Fruit fly (Drosophila melanogaster) whole organism, embryonic: Measurements from ENCODE around the gene Sgsh.

Experiments
- Asciz ChIP-seq: fragments of 200-800 bp; sonication (Bioruptor generic); optimal IDR thresholded peaks from 2 replicates; lab custom pipeline; 2017; ENCODE audit warnings: missing biosample characterization, mild to moderate bottlenecking, missing genetic modification characterization, missing genetic modification reagents
- Atf3 ChIP-seq: fragments of 200-800 bp; sonication (Bioruptor generic); optimal IDR thresholded peaks from 3 replicates; lab custom pipeline; 2016; ENCODE audit warnings: missing biosample characterization, missing genetic modification characterization
- B-H1 ChIP-seq: fragments of 200-800 bp; sonication (Bioruptor generic); IDR thresholded peaks from 3 replicates; pipeline ENCODE4 v1.3.6; 2022; ENCODE audit warnings: missing biosample characterization, missing genetic modification characterization
- BtbVII ChIP-seq: fragments of 200-800 bp; sonication (Bioruptor generic); optimal IDR thresholded peaks from 3 replicates; lab custom pipeline; 2017; ENCODE audit warnings: missing biosample characterization, mild to moderate bottlenecking, missing genetic modification characterization
- CG10321 ChIP-seq: fragments of 200-800 bp; sonication (Bioruptor generic); IDR thresholded peaks from 2 replicates; pipeline ENCODE4 v1.3.6; 2022; ENCODE audit warnings: missing biosample characterization, missing genetic modification characterization
- CG11504 ChIP-seq: fragments of 200-800 bp; sonication (Bioruptor generic); optimal IDR thresholded peaks from 3 replicates; lab custom pipeline; 2019; ENCODE audit warnings: missing biosample characterization, mild to moderate bottlenecking, missing genetic modification characterization, moderate library complexity
- CG13123 ChIP-seq: fragments of 200-800 bp; sonication (Bioruptor generic); optimal IDR thresholded peaks from 2 replicates; lab custom pipeline; 2016; ENCODE audit warnings: missing biosample characterization, missing genetic modification characterization
- CG13296 ChIP-seq: fragments of 200-800 bp; sonication (Bioruptor generic); optimal IDR thresholded peaks from 3 replicates; lab custom pipeline; 2018; ENCODE audit warnings: missing biosample characterization, mild to moderate bottlenecking, missing genetic modification characterization
- CG15514 ChIP-seq: fragments of 200-800 bp; sonication (Bioruptor generic); optimal IDR thresholded peaks from 3 replicates; lab custom pipeline; 2017; ENCODE audit warnings: missing biosample characterization, missing genetic modification characterization, mild to moderate bottlenecking, moderate library complexity, missing genetic modification reagents
- CG1792 ChIP-seq: fragments of 200-800 bp; sonication (Bioruptor generic); optimal IDR thresholded peaks from 2 replicates; lab custom pipeline; 2016; ENCODE audit warnings: missing biosample characterization, missing genetic modification characterization
- CG2678 ChIP-seq: fragments of 200-800 bp; sonication (Bioruptor generic); optimal IDR thresholded peaks from 3 replicates; lab custom pipeline; 2019; ENCODE audit warnings: missing biosample characterization, mild to moderate bottlenecking, missing genetic modification characterization, moderate library complexity
- CG3281 ChIP-seq: fragments of 200-800 bp; sonication (Bioruptor generic); optimal IDR thresholded peaks from 3 replicates; lab custom pipeline; 2017; ENCODE audit warnings: missing biosample characterization, mild to moderate bottlenecking, missing genetic modification characterization
- CG33557 ChIP-seq: fragments of 200-800 bp; sonication (Bioruptor generic); optimal IDR thresholded peaks from 2 replicates; lab custom pipeline; 2019; ENCODE audit warnings: missing biosample characterization, mild to moderate bottlenecking, missing genetic modification characterization, moderate library complexity
- CG4360 ChIP-seq: fragments of 200-800 bp; sonication (Bioruptor generic); IDR thresholded peaks from 2 replicates; pipeline ENCODE4 v1.3.6; 2022; ENCODE audit warnings: missing biosample characterization, missing genetic modification characterization
- CG4854 ChIP-seq: fragments of 200-800 bp; sonication (Bioruptor generic); optimal IDR thresholded peaks from 2 replicates; lab custom pipeline; 2016; ENCODE audit warnings: missing biosample characterization, missing genetic modification characterization, inconsistent platforms
- CG6254 ChIP-seq: fragments of 200-800 bp; sonication (Bioruptor generic); optimal IDR thresholded peaks from 3 replicates; lab custom pipeline; 2017; ENCODE audit warnings: mild to moderate bottlenecking, missing biosample characterization, missing genetic modification reagents, missing genetic modification characterization
- CG6272 ChIP-seq: fragments of 200-800 bp; sonication (Bioruptor generic); IDR thresholded peaks from 2 replicates; pipeline ENCODE4 v1.3.6; 2022; ENCODE audit warnings: missing biosample characterization, missing genetic modification characterization
- CG7928 ChIP-seq: fragments of 200-800 bp; sonication (Bioruptor generic); optimal IDR thresholded peaks from 2 replicates; lab custom pipeline; 2017; ENCODE audit warnings: missing biosample characterization, mild to moderate bottlenecking, missing genetic modification characterization
- CHES-1-like ChIP-seq: fragments of 200-800 bp; sonication (Bioruptor generic); optimal IDR thresholded peaks from 2 replicates; lab custom pipeline; 2016; ENCODE audit warnings: missing biosample characterization, missing genetic modification characterization
- Dek ChIP-seq: fragments of 200-800 bp; sonication (Bioruptor generic); optimal IDR thresholded peaks from 3 replicates; lab custom pipeline; 2019; ENCODE audit warnings: missing biosample characterization, mild to moderate bottlenecking, missing genetic modification characterization, moderate library complexity
- Dip3 ChIP-seq: fragments of 200-800 bp; sonication (Bioruptor generic); optimal IDR thresholded peaks from 3 replicates; lab custom pipeline; 2016; ENCODE audit warnings: missing biosample characterization, missing genetic modification characterization
- Fer1 ChIP-seq: fragments of 200-800 bp; sonication (Bioruptor generic); optimal IDR thresholded peaks from 2 replicates; lab custom pipeline; 2017; ENCODE audit warnings: missing biosample characterization, mild to moderate bottlenecking, missing genetic modification characterization
- GATAe ChIP-seq: fragments of 200-800 bp; sonication (Bioruptor generic); conservative IDR thresholded peaks from 2 replicates; pipeline ENCODE4 v1.3.6; 2022; ENCODE audit warnings: missing biosample characterization, missing genetic modification characterization
- Gsc ChIP-seq: fragments of 200-800 bp; sonication (Bioruptor generic); IDR thresholded peaks from 2 replicates; pipeline ENCODE4 v1.3.6; 2022; ENCODE audit warnings: missing biosample characterization, missing genetic modification characterization
- Lim3 ChIP-seq: fragments of 200-800 bp; sonication (Bioruptor generic); IDR thresholded peaks from 2 replicates; pipeline ENCODE4 v1.3.6; 2022; ENCODE audit warnings: missing biosample characterization, missing genetic modification characterization
- MESR4 ChIP-seq: fragments of 200-800 bp; sonication (Bioruptor generic); optimal IDR thresholded peaks from 2 replicates; lab custom pipeline; 2018; ENCODE audit warnings: missing biosample characterization, mild to moderate bottlenecking, missing genetic modification characterization, moderate library complexity
- Med ChIP-seq: fragments of 200-800 bp; sonication (Bioruptor generic); peaks from one replicate; lab custom pipeline; 2016; ENCODE audit warnings: missing biosample characterization, missing genetic modification characterization, mild to moderate bottlenecking, inconsistent platforms, moderate library complexity
- Nf-YC ChIP-seq: fragments of 200-800 bp; optimal IDR thresholded peaks from 3 replicates; lab custom pipeline; 2019; ENCODE audit warnings: missing biosample characterization, mild to moderate bottlenecking, missing genetic modification characterization, moderate library complexity
- Sox100B ChIP-seq: fragments of 200-800 bp; sonication (Bioruptor generic); optimal IDR thresholded peaks from 3 replicates; lab custom pipeline; 2018; ENCODE audit warnings: missing biosample characterization, mild to moderate bottlenecking, missing genetic modification characterization
- Xrp1 ChIP-seq: fragments of 200-800 bp; sonication (Bioruptor generic); IDR thresholded peaks from 2 replicates; pipeline ENCODE4 v1.3.6; 2022; ENCODE audit warnings: missing biosample characterization, missing genetic modification characterization
- bigmax ChIP-seq: fragments of 200-800 bp; sonication (Bioruptor generic); optimal IDR thresholded peaks from 2 replicates; lab custom pipeline; 2018; ENCODE audit warnings: missing biosample characterization, mild to moderate bottlenecking, missing genetic modification characterization
- cg ChIP-seq: fragments of 200-800 bp; sonication (Bioruptor generic); optimal IDR thresholded peaks from 3 replicates; lab custom pipeline; 2019; ENCODE audit warnings: missing biosample characterization, mild to moderate bottlenecking, missing genetic modification characterization, moderate library complexity
- corto ChIP-seq: fragments of 200-800 bp; sonication (Bioruptor generic); optimal IDR thresholded peaks from 2 replicates; lab custom pipeline; 2016; ENCODE audit warnings: missing biosample characterization, mild to moderate bottlenecking, missing genetic modification characterization, moderate library complexity
- crol ChIP-seq: fragments of 200-800 bp; sonication (Bioruptor generic); IDR thresholded peaks from 2 replicates; pipeline ENCODE4 v1.3.6; 2022; ENCODE audit warnings: missing biosample characterization, missing genetic modification characterization
- crp ChIP-seq, 2 experiments: fragments of 200-800 bp; sonication (Bioruptor generic); optimal IDR thresholded peaks; 2 replicates in 1 of 2; 3 replicates in 1 of 2; lab custom pipeline; 2017; ENCODE audit warnings: missing biosample characterization in 2 of 2, missing genetic modification characterization in 2 of 2, mild to moderate bottlenecking in 1 of 2, moderate library complexity in 1 of 2
- da ChIP-seq: fragments of 200-800 bp; sonication (Bioruptor generic); optimal IDR thresholded peaks from 2 replicates; lab custom pipeline; 2016; ENCODE audit warnings: missing biosample characterization, missing genetic modification characterization
- dpn ChIP-seq, 2 experiments: fragments of 200-800 bp; sonication (Bioruptor generic); optimal IDR thresholded peaks; 3 replicates each; lab custom pipeline; 2016; ENCODE audit warnings: missing biosample characterization in 2 of 2, missing genetic modification characterization in 2 of 2
- exex ChIP-seq: fragments of 200-800 bp; sonication (Bioruptor generic); optimal IDR thresholded peaks from 4 replicates; lab custom pipeline; 2018; ENCODE audit warnings: missing biosample characterization, mild to moderate bottlenecking, missing genetic modification characterization, moderate library complexity
- gsb ChIP-seq: fragments of 200-800 bp; sonication (Bioruptor generic); IDR thresholded peaks from 2 replicates; pipeline ENCODE4 v1.3.6; 2022; ENCODE audit warnings: missing biosample characterization, missing genetic modification characterization
- insv ChIP-seq, 2 experiments: fragments of 200-800 bp; sonication (Bioruptor generic); optimal IDR thresholded peaks; 3 replicates each; lab custom pipeline; 2016 to 2018; ENCODE audit warnings: missing biosample characterization in 2 of 2, missing genetic modification characterization in 2 of 2
- kni ChIP-seq: fragments of 200-800 bp; sonication (Bioruptor generic); optimal IDR thresholded peaks from 3 replicates; lab custom pipeline; 2017; ENCODE audit warnings: mild to moderate bottlenecking, missing biosample characterization, missing genetic modification reagents, missing genetic modification characterization
- lab ChIP-seq: fragments of 200-800 bp; sonication (Bioruptor generic); optimal IDR thresholded peaks from 3 replicates; lab custom pipeline; 2017; ENCODE audit warnings: missing biosample characterization, missing genetic modification characterization, mild to moderate bottlenecking, moderate library complexity, missing genetic modification reagents
- lbe ChIP-seq: fragments of 200-800 bp; sonication (Bioruptor generic); optimal IDR thresholded peaks from 2 replicates; lab custom pipeline; 2016; ENCODE audit warnings: missing biosample characterization, mild to moderate bottlenecking, missing genetic modification characterization
- lola ChIP-seq, 3 experiments: fragments of >200 bp in 2 of 3; fragments of 200-800 bp in 1 of 3; sonication (Bioruptor generic) in 1 of 3; optimal IDR thresholded peaks; 2 replicates each; lab custom pipeline; 2017 to 2019; ENCODE audit warnings: missing biosample characterization in 3 of 3, missing genetic modification characterization in 3 of 3, mild to moderate bottlenecking in 1 of 3, moderate library complexity in 1 of 3
- nau ChIP-seq: fragments of 200-800 bp; sonication (Bioruptor generic); optimal IDR thresholded peaks from 3 replicates; lab custom pipeline; 2017; ENCODE audit warnings: missing biosample characterization, mild to moderate bottlenecking, missing genetic modification characterization, missing genetic modification reagents
- ranshi ChIP-seq: fragments of 200-800 bp; sonication (Bioruptor generic); IDR thresholded peaks from 2 replicates; pipeline ENCODE4 v1.3.6; 2022; ENCODE audit warnings: missing biosample characterization, missing genetic modification characterization
- scrt ChIP-seq: fragments of 200-800 bp; sonication (Bioruptor generic); optimal IDR thresholded peaks from 2 replicates; lab custom pipeline; 2018; ENCODE audit warnings: missing biosample characterization, mild to moderate bottlenecking, missing genetic modification characterization, moderate library complexity
- sens-2 ChIP-seq: fragments of 200-800 bp; sonication (Bioruptor generic); IDR thresholded peaks from 2 replicates; pipeline ENCODE4 v1.3.6; 2022; ENCODE audit warnings: missing biosample characterization, missing genetic modification characterization
- sqz ChIP-seq: fragments of 200-800 bp; sonication (Bioruptor generic); optimal IDR thresholded peaks from 3 replicates; lab custom pipeline; 2018; ENCODE audit warnings: missing biosample characterization, mild to moderate bottlenecking, missing genetic modification characterization

Gene Sgsh

dm6 chr3R:18923208-18923761 is 10.6 kb upstream of the Sgsh start (continued):
- TF ChIP-seq CG11504 (tag; lab: Kevin White, UChicago) (no peak), gsb (GFP tag; lab: Robert Waterston, UW) (no peak), CG33557 (GFP tag; lab: Kevin White, UChicago) (peak; percentile 11), cg (GFP tag; lab: Kevin White, UChicago) (peak; percentile 78), bigmax (GFP tag; lab: Kevin White, UChicago) (peak; percentile 43), CG3281 (GFP tag; lab: Kevin White, UChicago) (peak; percentile 20), corto (GFP tag; lab: Kevin White, UChicago) (peak; percentile 18), CG4854 (GFP tag; lab: Kevin White, UChicago) (peak; percentile 14), Atf3 (GFP tag; lab: Kevin White, UChicago) (no peak), CG6254 (GFP tag; lab: Kevin White, UChicago) (peak; percentile 16), ranshi (GFP tag; lab: Robert Waterston, UW) (no peak), Asciz (peak; percentile 14), insv (GFP tag; optimal IDR thresholded peaks at IDR 0.05; lab: Kevin White, UChicago) (peak in 1 of 2 experiments; percentile 4), nau (GFP tag; lab: Kevin White, UChicago) (no peak), crp (GFP tag; optimal IDR thresholded peaks at IDR 0.05; lab: Kevin White, UChicago) (peak in 1 of 2 experiments; percentile 12), Xrp1 (GFP tag; lab: Robert Waterston, UW) (peak; percentile 51), B-H1 (GFP tag; lab: Robert Waterston, UW) (no peak), Nf-YC (tag; lab: Kevin White, UChicago) (peak; percentile 95), Sox100B (GFP tag; lab: Kevin White, UChicago) (peak; percentile 11), crol (no peak), lola (GFP tag; optimal IDR thresholded peaks at IDR 0.05; lab: Kevin White, UChicago) (peak in 1 of 3 experiments; percentile 22), lab (GFP tag; lab: Kevin White, UChicago) (peak; percentile 18), kni (peak; percentile 13), CG1792 (GFP tag; lab: Kevin White, UChicago) (no peak), lbe (GFP tag; lab: Kevin White, UChicago) (peak; percentile 56), CG10321 (peak; percentile 91)

dm6 chr3R:18918872-18919339 is 6.2 kb upstream of the Sgsh start:
- no peak for TF ChIP-seq MESR4 (GFP tag; lab: Kevin White, UChicago)
- TF ChIP-seq GATAe (GFP tag; lab: Robert Waterston, UW) = peak; percentile 98
- peak; percentile 43 for TF ChIP-seq CG15514 (GFP tag; lab: Kevin White, UChicago)
- peak; percentile 24 for TF ChIP-seq CG13296 (GFP tag; lab: Kevin White, UChicago)
- no peak for TF ChIP-seq CG6272 (GFP tag; lab: Robert Waterston, UW)
- TF ChIP-seq Lim3 (GFP tag; lab: Robert Waterston, UW) = peak; percentile 36; the same call in 1 of the 2 replicates
- peak; percentile 51 for TF ChIP-seq CHES-1-like (GFP tag; lab: Kevin White, UChicago)
- no peak for TF ChIP-seq Gsc (GFP tag; lab: Robert Waterston, UW)
- TF ChIP-seq Dek (tag; lab: Kevin White, UChicago) = peak; percentile 19
- TF ChIP-seq scrt (GFP tag; lab: Kevin White, UChicago) = peak; percentile 86
- peak; percentile 82 for TF ChIP-seq Med (GFP tag; lab: Kevin White, UChicago)
- TF ChIP-seq sens-2 (GFP tag; lab: Robert Waterston, UW) = no peak
- TF ChIP-seq exex (tag; lab: Kevin White, UChicago) = peak; percentile 99
- TF ChIP-seq Fer1 (GFP tag; lab: Kevin White, UChicago) = peak; percentile 53
- no peak for TF ChIP-seq CG13123
- no peak for TF ChIP-seq CG7928
- TF ChIP-seq BtbVII = peak; percentile 46
- TF ChIP-seq CG2678 (tag; lab: Kevin White, UChicago) = peak; percentile 26
- no peak for TF ChIP-seq Dip3 (GFP tag; lab: Kevin White, UChicago)
- peak; percentile 66 for TF ChIP-seq sqz (GFP tag; lab: Kevin White, UChicago)
- peak in 1 of 2 experiments; percentile 39 for TF ChIP-seq crp (GFP tag; optimal IDR thresholded peaks at IDR 0.05; lab: Kevin White, UChicago)
- TF ChIP-seq dpn (GFP tag; optimal IDR thresholded peaks at IDR 0.05; lab: Kevin White, UChicago) = peak in 1 of 2 experiments; percentile 1
- peak; percentile 63 for TF ChIP-seq da (GFP tag; lab: Kevin White, UChicago)
- TF ChIP-seq CG4360 (GFP tag; lab: Robert Waterston, UW) = no peak
